Worm (Caenorhabditis elegans) whole organism, L4/young adult: ENCODE results near the gene clec-260.

Experiments used
- W03F9.2 ChIP-seq: fragments of 150-350 bp; optimal IDR thresholded peaks from 2 replicates; lab custom pipeline; 2014; ENCODE audit warnings: missing biosample characterization, missing genetic modification characterization
- dao-5 ChIP-seq: sonication (generic microtip); optimal IDR thresholded peaks from 2 replicates; lab custom pipeline; 2016; ENCODE audit warnings: missing genotype, missing genetic modification characterization, moderate library complexity, missing compliant biosample characterization
- him-1 ChIP-seq: sonication (generic microtip); optimal IDR thresholded peaks from 2 replicates; lab custom pipeline; 2016; ENCODE audit warnings: missing genotype, missing genetic modification reagents, missing genetic modification characterization, missing compliant biosample characterization

Gene clec-260

DNA sequence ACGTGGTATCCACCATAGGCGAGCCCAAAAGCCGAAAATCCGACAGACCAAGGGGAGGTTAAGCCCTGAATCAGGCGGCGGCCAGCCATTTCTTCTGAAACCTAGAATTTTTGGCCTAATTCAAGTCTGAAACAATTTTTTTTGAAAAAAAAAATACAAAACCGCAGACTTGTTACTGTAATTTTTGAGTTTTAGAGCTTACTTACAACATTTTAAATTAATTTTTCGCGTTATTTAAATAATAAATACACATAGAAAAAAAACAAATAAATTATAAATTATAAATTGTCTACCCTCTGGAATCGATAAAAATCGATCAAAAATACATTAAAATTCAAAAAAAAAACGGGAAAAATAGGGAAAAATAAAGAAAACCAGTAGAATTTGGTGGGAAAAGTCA lies 39.6 kb downstream of the clec-260 start, which contains the start of gene dhs-24:
TSS of gene dhs-24 (minus strand) at position 101 of the 400 bp plus-strand sequence.
- TF ChIP-seq dao-5 (tag; lab: Kevin White, UChicago) (no peak), him-1 (tag; lab: Kevin White, UChicago) (no peak), W03F9.2 (tag; lab: Kevin White, UChicago) (no peak)

DNA sequence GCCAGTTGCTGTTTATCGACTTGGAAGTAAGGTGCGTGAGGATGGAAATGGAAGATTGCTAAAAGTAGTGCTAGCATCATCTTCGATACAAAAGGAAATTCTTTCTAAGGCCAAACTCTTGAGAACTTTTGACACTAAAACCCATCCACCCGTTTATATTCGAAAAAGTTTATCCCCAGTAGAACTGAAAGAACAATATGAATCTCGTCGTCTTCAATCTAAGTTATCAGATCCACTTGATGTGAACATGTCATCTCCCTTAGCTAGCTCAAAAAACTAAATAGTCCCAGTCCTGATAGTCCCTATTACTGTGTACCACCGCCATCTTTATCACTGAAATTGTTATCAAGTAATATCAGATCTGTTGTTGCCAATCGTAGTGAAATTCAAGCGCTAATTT lies 49.2 kb downstream of the clec-260 start:
- TF ChIP-seq dao-5 (tag; lab: Kevin White, UChicago) = no peak
- TF ChIP-seq W03F9.2 (tag; lab: Kevin White, UChicago) = no peak

ce11 chrV:19934223-19934622 lies 51.9 kb downstream of the clec-260 start, which contains the start of gene algn-7:
algn-7 (minus strand) TSS chrV:19934323.
- TF ChIP-seq him-1 (tag; lab: Kevin White, UChicago) (no peak), dao-5 (tag; lab: Kevin White, UChicago) (no peak), W03F9.2 (tag; lab: Kevin White, UChicago) (no peak)
